Fruit fly (Drosophila melanogaster) whole organism, embryonic: ENCODE measurements around the gene CG43750.

Experiments
- ATbp ChIP-seq: fragments of 200-800 bp; sonication (Bioruptor generic); optimal IDR thresholded peaks from 2 replicates; lab custom pipeline; 2017; ENCODE audit warnings: missing biosample characterization, mild to moderate bottlenecking, missing genetic modification characterization, missing genetic modification reagents
- Atf6 ChIP-seq: fragments of 200-800 bp; sonication (Bioruptor generic); IDR thresholded peaks from 2 replicates; pipeline ENCODE4 v1.3.6; 2022; ENCODE audit warnings: missing biosample characterization, missing genetic modification characterization
- CG11456 ChIP-seq: fragments of 200-800 bp; sonication (Bioruptor generic); IDR thresholded peaks from 3 replicates; pipeline ENCODE4 v1.3.6; 2022; ENCODE audit warnings: missing biosample characterization, missing genetic modification characterization
- CG11723 ChIP-seq: fragments of 200-800 bp; sonication (Bioruptor generic); optimal IDR thresholded peaks from 2 replicates; lab custom pipeline; 2017; ENCODE audit warnings: missing biosample characterization, mild to moderate bottlenecking, missing genetic modification characterization
- CG12219 ChIP-seq: fragments of 200-800 bp; sonication (Bioruptor generic); optimal IDR thresholded peaks from 3 replicates; lab custom pipeline; 2018; ENCODE audit warnings: missing biosample characterization, mild to moderate bottlenecking, missing genetic modification characterization
- CG13424 ChIP-seq: fragments of 200-800 bp; sonication (Bioruptor generic); optimal IDR thresholded peaks from 2 replicates; lab custom pipeline; 2019; ENCODE audit warnings: missing biosample characterization, mild to moderate bottlenecking, missing genetic modification characterization, moderate library complexity
- CG13624 ChIP-seq: fragments of 200-800 bp; sonication (Bioruptor generic); optimal IDR thresholded peaks from 2 replicates; lab custom pipeline; 2016; ENCODE audit warnings: missing biosample characterization, missing genetic modification characterization
- CG16779 ChIP-seq: fragments of 200-800 bp; sonication (Bioruptor generic); IDR thresholded peaks from 2 replicates; pipeline ENCODE4 v1.3.6; 2022; ENCODE audit warnings: missing biosample characterization, missing genetic modification characterization
- CG17829 ChIP-seq: fragments of 200-800 bp; optimal IDR thresholded peaks from 2 replicates; lab custom pipeline; 2019; ENCODE audit warnings: missing biosample characterization, mild to moderate bottlenecking, missing genetic modification characterization, moderate library complexity
- CG1832 ChIP-seq: fragments of 200-800 bp; sonication (Bioruptor generic); optimal IDR thresholded peaks from 2 replicates; lab custom pipeline; 2017; ENCODE audit warnings: missing biosample characterization, mild to moderate bottlenecking, missing genetic modification characterization, inconsistent platforms
- CG3065 ChIP-seq: fragments of 200-800 bp; sonication (Bioruptor generic); optimal IDR thresholded peaks from 2 replicates; lab custom pipeline; 2016; ENCODE audit warnings: missing biosample characterization, missing genetic modification characterization
- CG3726 ChIP-seq: fragments of 200-800 bp; sonication (Bioruptor generic); IDR thresholded peaks from 3 replicates; pipeline ENCODE4, ENCODE4 v1.3.6; 2022; ENCODE audit warnings: missing biosample characterization, missing genetic modification characterization
- CG3995 ChIP-seq: fragments of 200-800 bp; sonication (Bioruptor generic); optimal IDR thresholded peaks from 3 replicates; lab custom pipeline; 2016; ENCODE audit warnings: missing biosample characterization, missing genetic modification characterization
- CG4360 ChIP-seq: fragments of 200-800 bp; sonication (Bioruptor generic); IDR thresholded peaks from 2 replicates; pipeline ENCODE4 v1.3.6; 2022; ENCODE audit warnings: missing biosample characterization, missing genetic modification characterization
- CG4404 ChIP-seq: fragments of 200-800 bp; sonication (Bioruptor generic); IDR thresholded peaks from 2 replicates; pipeline ENCODE4 v1.3.6; 2022; ENCODE audit warnings: missing biosample characterization, missing genetic modification characterization
- CG4707 ChIP-seq: fragments of 200-800 bp; sonication (Bioruptor generic); optimal IDR thresholded peaks from 2 replicates; lab custom pipeline; 2018; ENCODE audit warnings: missing biosample characterization, mild to moderate bottlenecking, missing genetic modification characterization, moderate library complexity
- CG4854 ChIP-seq: fragments of 200-800 bp; sonication (Bioruptor generic); optimal IDR thresholded peaks from 2 replicates; lab custom pipeline; 2016; ENCODE audit warnings: missing biosample characterization, missing genetic modification characterization, inconsistent platforms
- CrebB ChIP-seq: fragments of 200-800 bp; sonication (Bioruptor generic); optimal IDR thresholded peaks from 3 replicates; lab custom pipeline; 2018; ENCODE audit warnings: missing biosample characterization, mild to moderate bottlenecking, missing genetic modification characterization
- ERR ChIP-seq: fragments of 200-800 bp; sonication (Bioruptor generic); optimal IDR thresholded peaks from 2 replicates; lab custom pipeline; 2016; ENCODE audit warnings: missing biosample characterization, missing genetic modification characterization
- Fer2 ChIP-seq: fragments of 200-800 bp; sonication (Bioruptor generic); optimal IDR thresholded peaks from 2 replicates; lab custom pipeline; 2018; ENCODE audit warnings: missing biosample characterization, mild to moderate bottlenecking, missing genetic modification characterization, moderate library complexity
- GATAe ChIP-seq: fragments of 200-800 bp; sonication (Bioruptor generic); conservative IDR thresholded peaks from 2 replicates; pipeline ENCODE4 v1.3.6; 2022; ENCODE audit warnings: missing biosample characterization, missing genetic modification characterization
- HmgZ ChIP-seq: fragments of 200-800 bp; sonication (Bioruptor generic); optimal IDR thresholded peaks from 2 replicates; lab custom pipeline; 2018; ENCODE audit warnings: missing biosample characterization, mild to moderate bottlenecking, missing genetic modification characterization
- Nf-YA ChIP-seq: fragments of 200-800 bp; sonication (Bioruptor generic); IDR thresholded peaks from 2 replicates; pipeline ENCODE4 v1.3.6; 2022; ENCODE audit warnings: missing biosample characterization, missing genetic modification characterization
- NfI ChIP-seq: fragments of 200-800 bp; sonication (Bioruptor generic); optimal IDR thresholded peaks from 3 replicates; lab custom pipeline; 2018; ENCODE audit warnings: missing biosample characterization, mild to moderate bottlenecking, missing genetic modification characterization, moderate library complexity
- Optix ChIP-seq: fragments of 200-800 bp; sonication (Bioruptor generic); IDR thresholded peaks from 3 replicates; pipeline ENCODE4 v1.3.6; 2022; ENCODE audit warnings: missing biosample characterization, missing genetic modification characterization
- Six4 ChIP-seq: fragments of 200-800 bp; sonication (Bioruptor generic); optimal IDR thresholded peaks from 2 replicates; lab custom pipeline; 2016; ENCODE audit warnings: missing biosample characterization, missing genetic modification characterization
- ap ChIP-seq: fragments of 200-800 bp; sonication (Bioruptor generic); IDR thresholded peaks from 2 replicates; pipeline ENCODE4 v1.3.6; 2022; ENCODE audit warnings: missing biosample characterization, missing genetic modification characterization
- az2 ChIP-seq: fragments of 200-800 bp; sonication (Bioruptor generic); optimal IDR thresholded peaks from 3 replicates; lab custom pipeline; 2016; ENCODE audit warnings: missing biosample characterization, missing genetic modification characterization
- bowl ChIP-seq: fragments of 200-800 bp; sonication (Bioruptor generic); IDR thresholded peaks from 2 replicates; pipeline ENCODE4 v1.3.6; 2022; ENCODE audit warnings: missing biosample characterization, missing genetic modification characterization
- cas ChIP-seq: fragments of 200-800 bp; sonication (Bioruptor generic); IDR thresholded peaks from 2 replicates; pipeline ENCODE4 v1.3.6; 2022; ENCODE audit warnings: missing biosample characterization, missing genetic modification characterization
- chif ChIP-seq, 2 experiments: fragments of 200-800 bp; sonication (Bioruptor generic); optimal IDR thresholded peaks; 3 replicates each; lab custom pipeline; 2016; ENCODE audit warnings: missing biosample characterization in 2 of 2, missing genetic modification characterization in 2 of 2
- corto ChIP-seq: fragments of 200-800 bp; sonication (Bioruptor generic); optimal IDR thresholded peaks from 2 replicates; lab custom pipeline; 2016; ENCODE audit warnings: missing biosample characterization, mild to moderate bottlenecking, missing genetic modification characterization, moderate library complexity
- croc ChIP-seq: fragments of 200-800 bp; sonication (Bioruptor generic); conservative IDR thresholded peaks from 3 replicates; pipeline ENCODE4 v1.3.6; 2022; ENCODE audit warnings: missing biosample characterization, missing genetic modification characterization
- crp ChIP-seq, 2 experiments: fragments of 200-800 bp; sonication (Bioruptor generic); optimal IDR thresholded peaks; 2 replicates in 1 of 2; 3 replicates in 1 of 2; lab custom pipeline; 2017; ENCODE audit warnings: missing biosample characterization in 2 of 2, missing genetic modification characterization in 2 of 2, mild to moderate bottlenecking in 1 of 2, moderate library complexity in 1 of 2
- gcm2 ChIP-seq: fragments of 200-800 bp; sonication (Bioruptor generic); optimal IDR thresholded peaks from 2 replicates; lab custom pipeline; 2016; ENCODE audit warnings: missing biosample characterization, missing genetic modification characterization
- hb ChIP-seq: fragments of 200-800 bp; sonication (Bioruptor generic); IDR thresholded peaks from 3 replicates; pipeline ENCODE4 v1.3.6; 2022; ENCODE audit warnings: missing biosample characterization, missing genetic modification characterization; ENCODE audit not compliant: partially characterized antibody
- ken ChIP-seq: fragments of 200-800 bp; sonication (Bioruptor generic); IDR thresholded peaks from 3 replicates; pipeline ENCODE4 v1.3.6; 2022; ENCODE audit warnings: missing biosample characterization, missing genetic modification characterization
- lab ChIP-seq: fragments of 200-800 bp; sonication (Bioruptor generic); optimal IDR thresholded peaks from 3 replicates; lab custom pipeline; 2017; ENCODE audit warnings: missing biosample characterization, missing genetic modification characterization, mild to moderate bottlenecking, moderate library complexity, missing genetic modification reagents
- oc ChIP-seq: fragments of 200-800 bp; sonication (Bioruptor generic); optimal IDR thresholded peaks from 2 replicates; lab custom pipeline; 2018; ENCODE audit warnings: missing biosample characterization, mild to moderate bottlenecking, missing genetic modification characterization, moderate library complexity
- pros ChIP-seq: fragments of 200-800 bp; sonication (Bioruptor generic); optimal IDR thresholded peaks from 3 replicates; lab custom pipeline; 2019; ENCODE audit warnings: missing biosample characterization, mild to moderate bottlenecking, missing genetic modification characterization, moderate library complexity
- rib ChIP-seq: fragments of 200-800 bp; sonication (Bioruptor generic); IDR thresholded peaks from 2 replicates; pipeline ENCODE4 v1.3.6; 2022; ENCODE audit warnings: missing biosample characterization, missing genetic modification characterization
- salm ChIP-seq: fragments of 200-800 bp; sonication (Bioruptor generic); optimal IDR thresholded peaks from 2 replicates; lab custom pipeline; 2018; ENCODE audit warnings: missing biosample characterization, mild to moderate bottlenecking, missing genetic modification characterization
- scrt ChIP-seq: fragments of 200-800 bp; sonication (Bioruptor generic); optimal IDR thresholded peaks from 2 replicates; lab custom pipeline; 2018; ENCODE audit warnings: missing biosample characterization, mild to moderate bottlenecking, missing genetic modification characterization, moderate library complexity
- sd ChIP-seq: fragments of 200-800 bp; sonication (Bioruptor generic); optimal IDR thresholded peaks from 3 replicates; lab custom pipeline; 2018; ENCODE audit warnings: missing biosample characterization, mild to moderate bottlenecking, missing genetic modification characterization, moderate library complexity
- slbo ChIP-seq: fragments of 200-800 bp; sonication (Bioruptor generic); IDR thresholded peaks from 2 replicates; pipeline ENCODE4 v1.3.6; 2022; ENCODE audit warnings: missing biosample characterization, missing genetic modification characterization
- trem ChIP-seq: fragments of 200-800 bp; optimal IDR thresholded peaks from 3 replicates; lab custom pipeline; 2019; ENCODE audit warnings: missing biosample characterization, mild to moderate bottlenecking, missing genetic modification characterization, moderate library complexity
- ttk ChIP-seq: fragments of 200-800 bp; sonication (Bioruptor generic); IDR thresholded peaks from 2 replicates; pipeline ENCODE4 v2.1.2; 2022; ENCODE audit warnings: missing biosample characterization, missing genetic modification characterization
- tup ChIP-seq: fragments of 200-800 bp; sonication (Bioruptor generic); optimal IDR thresholded peaks from 2 replicates; lab custom pipeline; 2016; ENCODE audit warnings: missing biosample characterization, mild to moderate bottlenecking, missing genetic modification characterization, moderate library complexity
- wor ChIP-seq: fragments of 200-800 bp; sonication (Bioruptor generic); IDR thresholded peaks from 2 replicates; pipeline ENCODE4 v1.3.6; 2022; ENCODE audit warnings: missing biosample characterization, missing genetic modification characterization
- zfh1 ChIP-seq: fragments of 200-800 bp; sonication (Bioruptor generic); IDR thresholded peaks from 3 replicates; pipeline ENCODE4 v1.3.6; 2022; ENCODE audit warnings: missing biosample characterization, missing genetic modification characterization

Gene CG43750

dm6 chr2L:2363626-2364147, 26.8 kb downstream of the CG43750 start (continued):
- TF ChIP-seq salm (tag; lab: Kevin White, UChicago), result peak; percentile 91
- peak; percentile 84 for TF ChIP-seq Fer2
- peak; percentile 72 for TF ChIP-seq tup (GFP tag; lab: Kevin White, UChicago)
- TF ChIP-seq crp (GFP tag; optimal IDR thresholded peaks at IDR 0.05; lab: Kevin White, UChicago), result peak in 1 of 2 experiments; percentile 64
- TF ChIP-seq trem (tag; lab: Kevin White, UChicago), result peak; percentile 88
- TF ChIP-seq hb, result no peak
- peak; percentile 84 for TF ChIP-seq Atf6 (GFP tag; lab: Robert Waterston, UW)
- TF ChIP-seq CrebB (tag; lab: Kevin White, UChicago), result peak; percentile 63
- peak; percentile 78; the same call in 1 of the 3 replicates for TF ChIP-seq ken (GFP tag; lab: Robert Waterston, UW)
- peak; percentile 81 for TF ChIP-seq CG11723 (GFP tag; lab: Kevin White, UChicago)
- peak; percentile 89 for TF ChIP-seq CG12219 (GFP tag; lab: Kevin White, UChicago)
- peak; percentile 90 for TF ChIP-seq NfI (GFP tag; lab: Kevin White, UChicago)
- peak; percentile 83; the same call in 2 of the 3 replicates for TF ChIP-seq CG3726
- TF ChIP-seq ATbp (GFP tag; lab: Kevin White, UChicago), result peak; percentile 80
- TF ChIP-seq rib, result no peak
- peak; percentile 85 for TF ChIP-seq slbo (GFP tag; lab: Robert Waterston, UW)
- peak; percentile 79 for TF ChIP-seq zfh1 (GFP tag; lab: Robert Waterston, UW)
- no peak; the same call in 1 of the 2 replicates for TF ChIP-seq CG4404 (GFP tag; lab: Robert Waterston, UW)
- peak; percentile 80 for TF ChIP-seq CG4360 (GFP tag; lab: Robert Waterston, UW)
- TF ChIP-seq CG17829 (tag; lab: Kevin White, UChicago), result peak; percentile 93
- peak; percentile 91 for TF ChIP-seq HmgZ
- TF ChIP-seq ap (GFP tag; lab: Robert Waterston, UW), result peak; percentile 85
- peak; percentile 74 for TF ChIP-seq cas (GFP tag; lab: Robert Waterston, UW)
- TF ChIP-seq ERR (GFP tag; lab: Kevin White, UChicago), result no peak
- TF ChIP-seq GATAe (GFP tag; lab: Robert Waterston, UW), result peak; percentile 49; the same call in 1 of the 2 replicates
- peak; percentile 76; the same call in 2 of the 3 replicates for TF ChIP-seq CG11456 (GFP tag; lab: Robert Waterston, UW)
- TF ChIP-seq oc (tag; lab: Kevin White, UChicago), result peak; percentile 93
- peak; percentile 72 for TF ChIP-seq wor (GFP tag; lab: Robert Waterston, UW)
- peak; percentile 48; the same call in 1 of the 3 replicates for TF ChIP-seq Optix (GFP tag; lab: Robert Waterston, UW)
- peak; percentile 74 for TF ChIP-seq Nf-YA
- TF ChIP-seq corto (GFP tag; lab: Kevin White, UChicago), result peak; percentile 94
- peak; percentile 83 for TF ChIP-seq CG4707
- peak; percentile 73 for TF ChIP-seq croc (GFP tag; lab: Robert Waterston, UW)
- TF ChIP-seq sd (tag; lab: Kevin White, UChicago), result peak; percentile 84
- peak; percentile 72 for TF ChIP-seq Six4 (GFP tag; lab: Kevin White, UChicago)
- no peak for TF ChIP-seq CG1832 (GFP tag; lab: Kevin White, UChicago)
- peak; percentile 45 for TF ChIP-seq CG13624 (GFP tag; lab: Kevin White, UChicago)
- no peak for TF ChIP-seq pros
- TF ChIP-seq bowl, result peak; percentile 61; the same call in 1 of the 2 replicates
- peak; percentile 67 for TF ChIP-seq CG4854 (GFP tag; lab: Kevin White, UChicago)
- peak; percentile 47; the same call in 1 of the 2 replicates for TF ChIP-seq ttk (GFP tag; lab: Robert Waterston, UW)
- TF ChIP-seq scrt (GFP tag; lab: Kevin White, UChicago), result peak; percentile 91
- TF ChIP-seq CG3065 (GFP tag; lab: Kevin White, UChicago), result no peak
- peak; percentile 84 for TF ChIP-seq az2
- peak; percentile 94 for TF ChIP-seq CG13424
- 0 out of 2 replicates have a peak, but pooled peaks have one; percentile 52 for TF ChIP-seq CG16779 (GFP tag; lab: Robert Waterston, UW)
- peak in 1 of 2 experiments; percentile 55 for TF ChIP-seq chif (GFP tag; optimal IDR thresholded peaks at IDR 0.05; lab: Kevin White, UChicago)
- TF ChIP-seq gcm2, result peak; percentile 64
- peak; percentile 47 for TF ChIP-seq CG3995 (GFP tag; lab: Kevin White, UChicago)
- TF ChIP-seq lab (GFP tag; lab: Kevin White, UChicago), result peak; percentile 94
